Worm (Caenorhabditis elegans) whole organism, L3 larva: ENCODE measurements around the gene tftc-5.
A peak's percentile ranks its signal among the peaks of the same experiment; 100 is the strongest.

ENCODE experiments used
- aly-2 ChIP-seq: fragments of 150-350 bp; optimal IDR thresholded peaks from 2 replicates; lab custom pipeline; 2014; ENCODE audit warnings: missing biosample characterization, missing genetic modification characterization
- ama-1 ChIP-seq: fragments of 150-350 bp; optimal IDR thresholded peaks from 2 replicates; lab custom pipeline; 2018
- egl-27 ChIP-seq: sonication (generic microtip); optimal IDR thresholded peaks from 4 replicates; lab custom pipeline; 2017; ENCODE audit warnings: missing biosample characterization, missing genetic modification reagents, missing genetic modification characterization
- egl-5 ChIP-seq: fragments of 150-350 bp; optimal IDR thresholded peaks from 2 replicates; lab custom pipeline; 2017; ENCODE audit warnings: missing biosample characterization, missing genetic modification reagents, missing genetic modification characterization, inconsistent platforms
- elt-1 ChIP-seq: fragments of 150-350 bp; optimal IDR thresholded peaks from 2 replicates; lab custom pipeline; 2014; ENCODE audit warnings: missing biosample characterization, missing genetic modification characterization
- elt-2 ChIP-seq: sonication (generic microtip); optimal IDR thresholded peaks from 2 replicates; lab custom pipeline; 2016; ENCODE audit warnings: missing genetic modification reagents, mild to moderate bottlenecking, missing genetic modification characterization, missing compliant biosample characterization
- elt-3 ChIP-seq, 3 experiments: fragments of 150-350 bp in 1 of 3; sonication (generic microtip) in 2 of 3; optimal IDR thresholded peaks; 2 replicates in 2 of 3; 4 replicates in 1 of 3; lab custom pipeline; 2014 to 2017; ENCODE audit warnings: missing biosample characterization in 3 of 3, missing genetic modification characterization in 3 of 3
- eor-1 ChIP-seq, 2 experiments: fragments of 150-350 bp; optimal IDR thresholded peaks; 2 replicates each; lab custom pipeline; 2014 to 2018; ENCODE audit warnings: missing biosample characterization in 2 of 2, missing genetic modification characterization in 2 of 2
- fkh-10 ChIP-seq: sonication (generic microtip); optimal IDR thresholded peaks from 2 replicates; lab custom pipeline; 2017; ENCODE audit warnings: missing biosample characterization, missing genetic modification reagents, missing genetic modification characterization
- fos-1 ChIP-seq: fragments of 150-350 bp; optimal IDR thresholded peaks from 2 replicates; lab custom pipeline; 2014; ENCODE audit warnings: missing biosample characterization, missing genetic modification characterization
- hmg-11 ChIP-seq: sonication (generic microtip); optimal IDR thresholded peaks from 2 replicates; lab custom pipeline; 2016; ENCODE audit warnings: missing genetic modification characterization, missing compliant biosample characterization
- jun-1 ChIP-seq: fragments of 150-350 bp; optimal IDR thresholded peaks from 2 replicates; lab custom pipeline; 2014; ENCODE audit warnings: missing biosample characterization, missing genetic modification reagents, missing genetic modification characterization
- lin-15B ChIP-seq: fragments of 150-350 bp; optimal IDR thresholded peaks from 2 replicates; lab custom pipeline; 2014; ENCODE audit warnings: missing biosample characterization, missing genetic modification characterization
- lin-39 ChIP-seq: fragments of 150-350 bp; optimal IDR thresholded peaks from 2 replicates; lab custom pipeline; 2018; ENCODE audit warnings: missing biosample characterization, missing genetic modification reagents, missing genetic modification characterization
- lsy-12 ChIP-seq: sonication (generic microtip); optimal IDR thresholded peaks from 2 replicates; lab custom pipeline; 2016; ENCODE audit warnings: mild to moderate bottlenecking, missing genetic modification characterization, missing compliant biosample characterization
- nfya-1 ChIP-seq: sonication (generic microtip); optimal IDR thresholded peaks from 2 replicates; lab custom pipeline; 2017; ENCODE audit warnings: missing genetic modification characterization, mild to moderate bottlenecking, missing compliant biosample characterization, antibody characterized with exemption, moderate library complexity; ENCODE audit not compliant: insufficient read depth
- nhr-12 ChIP-seq: fragments of 150-350 bp; optimal IDR thresholded peaks from 2 replicates; lab custom pipeline; 2014; ENCODE audit warnings: missing biosample characterization, missing genetic modification characterization
- nhr-25 ChIP-seq: sonication (generic microtip); optimal IDR thresholded peaks from 2 replicates; lab custom pipeline; 2017; ENCODE audit warnings: missing biosample characterization, missing genetic modification characterization
- nhr-28 ChIP-seq: fragments of 150-350 bp; optimal IDR thresholded peaks from 2 replicates; lab custom pipeline; 2014; ENCODE audit warnings: missing biosample characterization, missing genetic modification characterization
- nhr-43 ChIP-seq: sonication (generic microtip); optimal IDR thresholded peaks from 2 replicates; lab custom pipeline; 2016; ENCODE audit warnings: mild to moderate bottlenecking, missing genetic modification characterization, missing compliant biosample characterization; ENCODE audit not compliant: poor library complexity, severe bottlenecking
- nhr-76 ChIP-seq: fragments of 150-350 bp; sonication (generic microtip); optimal IDR thresholded peaks from 5 replicates; lab custom pipeline; 2014; ENCODE audit warnings: missing biosample characterization, missing genetic modification characterization
- pha-4 ChIP-seq: fragments of 150-350 bp; optimal IDR thresholded peaks from 2 replicates; lab custom pipeline; 2014; ENCODE audit warnings: missing biosample characterization, missing genetic modification reagents, missing genetic modification characterization
- sea-2 ChIP-seq: fragments of 150-350 bp; sonication (generic microtip); optimal IDR thresholded peaks from 4 replicates; lab custom pipeline; 2014; ENCODE audit warnings: missing biosample characterization, missing genetic modification reagents, missing genetic modification characterization
- snpc-4 ChIP-seq: fragments of 150-350 bp; optimal IDR thresholded peaks from 2 replicates; lab custom pipeline; 2014; ENCODE audit warnings: missing biosample characterization, missing genetic modification characterization
- tbx-2 ChIP-seq: sonication (generic microtip); optimal IDR thresholded peaks from 2 replicates; lab custom pipeline; 2016; ENCODE audit warnings: mild to moderate bottlenecking, missing genetic modification characterization, missing compliant biosample characterization
- zag-1 ChIP-seq: fragments of 150-350 bp; optimal IDR thresholded peaks from 2 replicates; lab custom pipeline; 2014; ENCODE audit warnings: missing biosample characterization, missing genetic modification characterization
- ztf-11 ChIP-seq: fragments of 150-350 bp; optimal IDR thresholded peaks from 2 replicates; lab custom pipeline; 2014; ENCODE audit warnings: missing biosample characterization, missing genetic modification characterization
- ztf-4 ChIP-seq: fragments of 150-350 bp; optimal IDR thresholded peaks from 2 replicates; lab custom pipeline; 2014; ENCODE audit warnings: missing biosample characterization, missing genetic modification characterization

Gene tftc-5

ce11 chrIII:4021866-4022265 is at the start of gene tftc-5:
Gene tftc-5 (plus strand): TSS chrIII:4022166.
- no peak for TF ChIP-seq ztf-11
- no peak for TF ChIP-seq nhr-43 (tag; lab: Kevin White, UChicago)
- TF ChIP-seq sea-2 (GFP tag; lab: Kevin White, UChicago): no peak
- no peak for TF ChIP-seq nhr-28
- TF ChIP-seq lsy-12 (tag; lab: Kevin White, UChicago): no peak
- TF ChIP-seq eor-1 (tag; optimal IDR thresholded peaks at IDR 0.05; lab: Kevin White, UChicago): no peak
- no peak for TF ChIP-seq nhr-12 (tag; lab: Kevin White, UChicago)
- TF ChIP-seq fos-1 (tag; lab: Kevin White, UChicago): no peak
- no peak for TF ChIP-seq lin-15B (tag; lab: Kevin White, UChicago)
- TF ChIP-seq snpc-4 (tag; lab: Kevin White, UChicago): no peak
- no peak for TF ChIP-seq pha-4 (tag; lab: Kevin White, UChicago)

- TF ChIP-seq lin-15B (tag; lab: Kevin White, UChicago): no peak
- TF ChIP-seq jun-1 (tag; lab: Kevin White, UChicago): no peak
Measured at ce11 chrIII:3972687-3973086, 49.3 kb upstream of the tftc-5 start, which contains the start of gene R10E9.4. Gene R10E9.4 (minus strand): TSS chrIII:3972787.

DNA sequence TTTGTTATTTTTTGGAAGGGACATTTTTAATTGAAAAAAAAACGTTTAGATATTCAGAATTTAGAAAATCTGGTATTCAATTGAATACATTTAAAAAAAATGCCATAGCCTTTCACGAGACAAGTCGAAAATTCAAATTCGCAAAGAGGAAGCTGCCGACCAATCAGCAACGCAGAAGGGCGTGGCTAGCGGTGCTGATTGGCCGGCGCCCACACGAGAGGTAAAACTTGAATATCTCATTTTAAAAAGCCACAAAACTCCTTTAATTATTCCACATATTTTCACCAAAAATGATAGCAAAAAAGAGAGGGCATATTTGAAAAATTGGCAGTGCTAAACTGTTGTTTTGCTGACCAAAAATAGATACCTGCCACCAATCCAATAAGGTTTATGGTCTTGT is 47.5 kb upstream of the tftc-5 start:
- no peak for TF ChIP-seq egl-5
- no peak for TF ChIP-seq fkh-10 (GFP tag; lab: Kevin White, UChicago)
- no peak for TF ChIP-seq egl-27 (tag; lab: Kevin White, UChicago)
- peak; percentile 75 for TF ChIP-seq nfya-1 (tag; lab: Kevin White, UChicago)
- TF ChIP-seq, all 47 proteins: peak for 1

- TF ChIP-seq pha-4 (tag; lab: Kevin White, UChicago): peak; percentile 84
- no peak for TF ChIP-seq nhr-76
Measured at ce11 chrIII:3975008-3975407, 47.0 kb upstream of the tftc-5 start.

DNA sequence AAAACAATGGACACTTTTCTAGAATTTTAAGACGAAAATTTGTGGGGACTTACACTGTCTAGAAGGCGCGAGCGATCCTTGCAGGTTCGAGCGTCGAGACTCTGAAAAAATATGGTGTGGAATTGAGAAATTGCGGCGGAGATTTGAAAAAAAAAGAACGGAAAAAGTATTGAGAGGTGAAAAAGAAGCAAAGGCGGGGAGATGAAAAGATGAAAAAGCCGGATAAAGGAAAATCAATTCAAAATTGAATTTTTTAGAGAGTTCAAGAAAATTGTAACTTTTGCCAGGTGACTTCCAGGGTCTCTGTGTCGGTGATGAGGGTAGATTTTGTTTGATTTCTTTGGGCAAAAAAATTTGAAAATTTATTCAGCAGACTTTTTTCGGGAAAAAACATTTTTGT is 45.7 kb upstream of the tftc-5 start, which contains the start of gene msi-1:
Gene msi-1, minus strand, starts transcription at position 101 of the 400 bp plus-strand sequence.
- TF ChIP-seq nhr-76: no peak
- TF ChIP-seq nhr-43 (tag; lab: Kevin White, UChicago): no peak
- TF ChIP-seq hmg-11 (tag; lab: Kevin White, UChicago): peak; percentile 31
- no peak for TF ChIP-seq tbx-2 (tag; lab: Kevin White, UChicago)
- TF ChIP-seq eor-1 (tag; optimal IDR thresholded peaks at IDR 0.05; lab: Kevin White, UChicago): no peak
- no peak for TF ChIP-seq nhr-28
- no peak for TF ChIP-seq ama-1

- TF ChIP-seq aly-2 (no peak), nfya-1 (tag; lab: Kevin White, UChicago) (no peak), ztf-4 (tag; lab: Kevin White, UChicago) (no peak), elt-2 (tag; lab: Kevin White, UChicago) (peak; percentile 26), elt-1 (no peak), pha-4 (tag; lab: Kevin White, UChicago) (peak; percentile 5), zag-1 (tag; lab: Kevin White, UChicago) (no peak)
Measured at ce11 chrIII:3976992-3977391, 45.0 kb upstream of the tftc-5 start.

- TF ChIP-seq nhr-25 (tag; lab: Kevin White, UChicago): peak; percentile 46
- peak; percentile 38 for TF ChIP-seq lin-39
- no peak for TF ChIP-seq elt-3 (tag; optimal IDR thresholded peaks at IDR 0.05; lab: Kevin White, UChicago)
- TF ChIP-seq zag-1 (tag; lab: Kevin White, UChicago): no peak
- peak; percentile 25 for TF ChIP-seq pha-4 (tag; lab: Kevin White, UChicago)
- TF ChIP-seq, all 47 proteins: peak for 3
Measured at ce11 chrIII:3978438-3978837, 43.5 kb upstream of the tftc-5 start.
